Fruit fly (Drosophila melanogaster): Measurements from ENCODE around the gene CG32085.
A peak's percentile ranks its signal among the peaks of the same experiment; 100 is the strongest.

CG32085 gene

dm6 chr3L:11691203-11691797 lies 11.2 kb upstream of the CG32085 start, which contains the start of the genes Pldn and CG14135 (continued):
- TF ChIP-seq CG15011 (GFP tag; optimal IDR thresholded peaks at IDR 0.05) = no peak
- TF ChIP-seq sd (tag; optimal IDR thresholded peaks at IDR 0.05) = peak; percentile 33
- TF ChIP-seq ab (GFP tag; optimal IDR thresholded peaks at IDR 0.05) = no peak
- TF ChIP-seq CG31441 (GFP tag; IDR thresholded peaks at IDR 0.05) = no peak
- no peak for TF ChIP-seq CG12769 (tag; optimal IDR thresholded peaks at IDR 0.05)
- TF ChIP-seq CG34376 (GFP tag; optimal IDR thresholded peaks at IDR 0.05) = peak; percentile 39
- TF ChIP-seq Deaf1 (tag; optimal IDR thresholded peaks at IDR 0.05) = no peak
- TF ChIP-seq gsb-n (tag; optimal IDR thresholded peaks at IDR 0.05) = peak; percentile 14
- no peak for TF ChIP-seq ato (GFP tag; IDR thresholded peaks at IDR 0.05; ENCODE audit: partially characterized antibody)
- TF ChIP-seq Nf-YB (GFP tag; optimal IDR thresholded peaks at IDR 0.05) = no peak
- TF ChIP-seq CG3281 (GFP tag; optimal IDR thresholded peaks at IDR 0.05) = no peak
- TF ChIP-seq CG31224 (GFP tag; IDR thresholded peaks at IDR 0.05) = no peak
- peak; percentile 61; the same call in 2 of the 4 replicates for TF ChIP-seq Dll (GFP tag; IDR thresholded peaks at IDR 0.05; ENCODE audit: partially characterized antibody)
- no peak for TF ChIP-seq CG18764 (GFP tag; optimal IDR thresholded peaks at IDR 0.05)
- no peak for TF ChIP-seq Aef1 (GFP tag; IDR thresholded peaks at IDR 0.05)
- TF ChIP-seq CG1602 (GFP tag; optimal IDR thresholded peaks at IDR 0.05) = no peak
- TF ChIP-seq gt (GFP tag; IDR thresholded peaks at IDR 0.05) = no peak
- no peak for TF ChIP-seq Dek (tag; optimal IDR thresholded peaks at IDR 0.05)
- TF ChIP-seq CG16815 (GFP tag; optimal IDR thresholded peaks at IDR 0.05) = no peak
- TF ChIP-seq nmo (GFP tag; optimal IDR thresholded peaks at IDR 0.05) = peak; percentile 33
- no peak for TF ChIP-seq CkIIα-i1 (GFP tag; IDR thresholded peaks at IDR 0.05)
- no peak for TF ChIP-seq Nf-YA (GFP tag; IDR thresholded peaks at IDR 0.05)
- peak; percentile 68 for TF ChIP-seq scrt (GFP tag; optimal IDR thresholded peaks at IDR 0.05)
- no peak for TF ChIP-seq sob (GFP tag; IDR thresholded peaks at IDR 0.05)
- TF ChIP-seq gsb (GFP tag; IDR thresholded peaks at IDR 0.05) = no peak
- TF ChIP-seq Atf6 (GFP tag; IDR thresholded peaks at IDR 0.05) = no peak
- TF ChIP-seq CG2116 (GFP tag; optimal IDR thresholded peaks at IDR 0.05) = peak; percentile 69
- no peak for TF ChIP-seq Hr3 (GFP tag; optimal IDR thresholded peaks at IDR 0.05)
- TF ChIP-seq slp2 (GFP tag; optimal IDR thresholded peaks at IDR 0.05) = no peak
- no peak for TF ChIP-seq CG11085 (GFP tag; IDR thresholded peaks at IDR 0.05)
- TF ChIP-seq Stat92E (GFP tag; optimal IDR thresholded peaks at IDR 0.05) = no peak
- no peak for TF ChIP-seq CG7839 (tag; optimal IDR thresholded peaks at IDR 0.05)
- TF ChIP-seq CG6689 (GFP tag; IDR thresholded peaks at IDR 0.05) = no peak
- no peak for TF ChIP-seq lab (GFP tag; optimal IDR thresholded peaks at IDR 0.05)
- no peak for TF ChIP-seq GATAe (GFP tag; conservative IDR thresholded peaks at IDR 0.05)
- no peak for TF ChIP-seq CG15479 (GFP tag; optimal IDR thresholded peaks at IDR 0.05)
- TF ChIP-seq Med (GFP tag) = peak; percentile 66
- no peak for TF ChIP-seq ATbp (GFP tag; optimal IDR thresholded peaks at IDR 0.05)
- TF ChIP-seq mld (GFP tag; IDR thresholded peaks at IDR 0.05; ENCODE audit: partially characterized antibody) = no peak
- no peak for TF ChIP-seq CG8281 (tag; optimal IDR thresholded peaks at IDR 0.05)
- TF ChIP-seq tgo (GFP tag; IDR thresholded peaks at IDR 0.05) = no peak
- TF ChIP-seq CG11398 (GFP tag; optimal IDR thresholded peaks at IDR 0.05) = no peak
- TF ChIP-seq zfh1 (GFP tag; IDR thresholded peaks at IDR 0.05) = no peak
- TF ChIP-seq CG32772 (GFP tag; IDR thresholded peaks at IDR 0.05) = no peak
- TF ChIP-seq vfl (GFP tag; optimal IDR thresholded peaks at IDR 0.05) = no peak
- TF ChIP-seq CG6813 (GFP tag; optimal IDR thresholded peaks at IDR 0.05) = no peak
- no peak for TF ChIP-seq al (GFP tag; IDR thresholded peaks at IDR 0.05)
- TF ChIP-seq CG14441 (GFP tag; IDR thresholded peaks at IDR 0.05) = no peak
- no peak for TF ChIP-seq ham (GFP tag; IDR thresholded peaks at IDR 0.05)
- no peak for TF ChIP-seq CG14050 (GFP tag; IDR thresholded peaks at IDR 0.05)
- no peak for TF ChIP-seq Hsf (GFP tag; optimal IDR thresholded peaks at IDR 0.05)

Measured in whole organism, embryonic.